Worm (Caenorhabditis elegans): ENCODE data around the gene W07G4.5.

W07G4.5 gene

DNA sequence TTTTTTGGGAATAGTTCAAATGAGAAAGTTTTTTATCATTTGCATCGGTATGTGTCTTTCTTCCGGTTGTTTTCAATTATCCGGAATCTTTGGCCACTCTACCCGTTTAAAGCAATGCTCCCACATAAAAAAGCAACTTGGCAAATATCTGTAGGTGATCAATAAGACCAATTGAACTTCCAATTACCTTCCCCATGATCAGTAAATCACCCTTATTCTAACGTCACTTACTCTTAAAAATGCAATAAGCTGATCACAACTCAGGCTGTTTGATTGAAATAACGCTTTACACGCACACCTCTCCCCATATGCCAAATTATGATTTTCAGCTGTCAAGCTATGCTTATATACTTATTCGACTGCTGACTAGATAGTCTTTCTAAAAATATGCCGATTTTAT is 47.9 kb downstream of the W07G4.5 start, which contains the start of gene C34B4.5:
Gene C34B4.5 (plus strand): TSS at position 301 of the 400 bp plus-strand sequence.
- TF ChIP-seq klf-2 (GFP tag; conservative IDR thresholded peaks at IDR 0.05) = no peak
- TF ChIP-seq ref-1 (GFP tag; conservative IDR thresholded peaks at IDR 0.05) = no peak
- TF ChIP-seq ztf-23 (GFP tag; IDR thresholded peaks at IDR 0.05) = no peak

Measured in whole organism, midembryonic.